Worm (Caenorhabditis elegans) whole organism, late embryonic: ENCODE data around the gene W06E11.1.

Source experiments
- C08G9.2 ChIP-seq: sonication (generic microtip); optimal IDR thresholded peaks from 2 replicates; lab custom pipeline; 2016; ENCODE audit warnings: mild to moderate bottlenecking, missing genetic modification characterization, moderate library complexity, missing compliant biosample characterization
- C38D4.7 ChIP-seq: fragments of 200-800 bp; sonication (Bioruptor generic); optimal IDR thresholded peaks from 2 replicates; lab custom pipeline; 2018; ENCODE audit warnings: mild to moderate bottlenecking, missing genetic modification characterization, moderate library complexity, missing compliant biosample characterization
- K09A11.1 ChIP-seq: sonication (generic microtip); optimal IDR thresholded peaks from 2 replicates; lab custom pipeline; 2017; ENCODE audit warnings: antibody characterized with exemption, mild to moderate bottlenecking, missing genetic modification characterization, missing compliant biosample characterization; ENCODE audit not compliant: insufficient read depth
- T23F11.4 ChIP-seq: fragments of 200-800 bp; sonication (Bioruptor generic); optimal IDR thresholded peaks from 2 replicates; lab custom pipeline; 2018; ENCODE audit warnings: mild to moderate bottlenecking, missing genetic modification characterization, missing compliant biosample characterization
- Y22D7AL.16 ChIP-seq: sonication (generic microtip); optimal IDR thresholded peaks from 2 replicates; lab custom pipeline; 2016; ENCODE audit warnings: missing genetic modification characterization, missing compliant biosample characterization
- ahr-1 ChIP-seq: sonication (generic microtip); optimal IDR thresholded peaks from 2 replicates; lab custom pipeline; 2016; ENCODE audit warnings: missing genetic modification characterization, missing compliant biosample characterization
- ama-1 ChIP-seq: fragments of 150-350 bp; optimal IDR thresholded peaks from 2 replicates; lab custom pipeline; 2014
- ceh-14 ChIP-seq: sonication (generic microtip); optimal IDR thresholded peaks from 2 replicates; lab custom pipeline; 2016; ENCODE audit warnings: missing genotype, missing genetic modification characterization, missing compliant biosample characterization
- ceh-2 ChIP-seq: sonication (generic microtip); optimal IDR thresholded peaks from 2 replicates; lab custom pipeline; 2016; ENCODE audit warnings: missing genotype, missing genetic modification characterization, missing compliant biosample characterization
- ceh-22 ChIP-seq: sonication (generic microtip); optimal IDR thresholded peaks from 2 replicates; lab custom pipeline; 2017; ENCODE audit warnings: missing biosample characterization, missing genetic modification characterization
- ceh-31 ChIP-seq: sonication (generic microtip); optimal IDR thresholded peaks from 2 replicates; lab custom pipeline; 2016; ENCODE audit warnings: missing genetic modification characterization, missing compliant biosample characterization
- ceh-34 ChIP-seq: sonication (generic microtip); optimal IDR thresholded peaks from 2 replicates; lab custom pipeline; 2016; ENCODE audit warnings: mild to moderate bottlenecking, missing genetic modification characterization, missing compliant biosample characterization
- ceh-9 ChIP-seq: sonication (generic microtip); optimal IDR thresholded peaks from 2 replicates; lab custom pipeline; 2016; ENCODE audit warnings: mild to moderate bottlenecking, missing genetic modification characterization, inconsistent platforms, missing compliant biosample characterization
- che-1 ChIP-seq: sonication (generic microtip); optimal IDR thresholded peaks from 2 replicates; lab custom pipeline; 2016; ENCODE audit warnings: mild to moderate bottlenecking, missing genetic modification characterization, missing compliant biosample characterization
- dmd-4 ChIP-seq: sonication (generic microtip); optimal IDR thresholded peaks from 2 replicates; lab custom pipeline; 2016; ENCODE audit warnings: borderline replicate concordance, missing genetic modification characterization, missing compliant biosample characterization
- dve-1 ChIP-seq: sonication (generic microtip); optimal IDR thresholded peaks from 2 replicates; lab custom pipeline; 2017; ENCODE audit warnings: antibody characterized with exemption, mild to moderate bottlenecking, missing genetic modification characterization, missing compliant biosample characterization
- elt-2 ChIP-seq: sonication (generic microtip); optimal IDR thresholded peaks from 2 replicates; lab custom pipeline; 2016; ENCODE audit warnings: missing genetic modification reagents, missing genetic modification characterization, missing compliant biosample characterization
- ets-4 ChIP-seq: sonication (generic microtip); optimal IDR thresholded peaks from 2 replicates; lab custom pipeline; 2016; ENCODE audit warnings: missing genetic modification characterization, missing compliant biosample characterization
- eyg-1 ChIP-seq: sonication (generic microtip); optimal IDR thresholded peaks from 2 replicates; lab custom pipeline; 2016; ENCODE audit warnings: missing genotype, missing genetic modification characterization, missing compliant biosample characterization
- fkh-6 ChIP-seq: sonication (generic microtip); optimal IDR thresholded peaks from 2 replicates; lab custom pipeline; 2016; ENCODE audit warnings: missing genetic modification characterization, missing compliant biosample characterization
- hlh-13 ChIP-seq: fragments of 200-800 bp; sonication (Bioruptor generic); optimal IDR thresholded peaks from 2 replicates; lab custom pipeline; 2018; ENCODE audit warnings: mild to moderate bottlenecking, missing genetic modification characterization, missing compliant biosample characterization
- hlh-15 ChIP-seq: sonication (generic microtip); optimal IDR thresholded peaks from 2 replicates; lab custom pipeline; 2016; ENCODE audit warnings: missing genetic modification characterization, missing compliant biosample characterization
- hlh-30 ChIP-seq: sonication (generic microtip); optimal IDR thresholded peaks from 2 replicates; lab custom pipeline; 2017; ENCODE audit warnings: antibody characterized with exemption, missing genetic modification characterization, missing compliant biosample characterization; ENCODE audit not compliant: insufficient read depth
- hlh-6 ChIP-seq: sonication (generic microtip); optimal IDR thresholded peaks from 2 replicates; lab custom pipeline; 2016; ENCODE audit warnings: missing genotype, missing genetic modification characterization, missing compliant biosample characterization
- hlh-8 ChIP-seq: sonication (generic microtip); optimal IDR thresholded peaks from 2 replicates; lab custom pipeline; 2016; ENCODE audit warnings: missing genotype, missing genetic modification characterization, missing compliant biosample characterization
- madf-2 ChIP-seq: sonication (generic microtip); optimal IDR thresholded peaks from 2 replicates; lab custom pipeline; 2017; ENCODE audit warnings: missing genetic modification characterization, missing compliant biosample characterization
- mec-3 ChIP-seq: sonication (generic microtip); optimal IDR thresholded peaks from 2 replicates; lab custom pipeline; 2016; ENCODE audit warnings: borderline replicate concordance, missing genetic modification characterization, missing compliant biosample characterization
- nfya-1 ChIP-seq: sonication (generic microtip); optimal IDR thresholded peaks from 2 replicates; lab custom pipeline; 2017; ENCODE audit warnings: missing genetic modification characterization, mild to moderate bottlenecking, missing compliant biosample characterization, antibody characterized with exemption, moderate library complexity
- npax-4 ChIP-seq: sonication (generic microtip); optimal IDR thresholded peaks from 2 replicates; lab custom pipeline; 2016; ENCODE audit warnings: missing genetic modification characterization, missing compliant biosample characterization
- pat-9 ChIP-seq: fragments of 200-800 bp; sonication (Bioruptor generic); optimal IDR thresholded peaks from 2 replicates; lab custom pipeline; 2018; ENCODE audit warnings: mild to moderate bottlenecking, missing genetic modification characterization, moderate library complexity, missing compliant biosample characterization
- pax-1 ChIP-seq: fragments of 150-350 bp; optimal IDR thresholded peaks from 2 replicates; lab custom pipeline; 2014; ENCODE audit warnings: missing biosample characterization, missing genetic modification characterization
- pqm-1 ChIP-seq: sonication (generic microtip); optimal IDR thresholded peaks from 2 replicates; lab custom pipeline; 2016; ENCODE audit warnings: missing genetic modification characterization, missing compliant biosample characterization
- ref-2 ChIP-seq: sonication (generic microtip); optimal IDR thresholded peaks from 2 replicates; lab custom pipeline; 2016; ENCODE audit warnings: missing genetic modification characterization, missing compliant biosample characterization
- sox-2 ChIP-seq: fragments of 200-800 bp; sonication (Bioruptor generic); IDR thresholded peaks from 2 replicates; pipeline ENCODE4 v1.3.6; 2022; ENCODE audit warnings: missing genetic modification reagents, missing genetic modification characterization, missing compliant biosample characterization
- syd-9 ChIP-seq: sonication (generic microtip); optimal IDR thresholded peaks from 2 replicates; lab custom pipeline; 2016; ENCODE audit warnings: mild to moderate bottlenecking, missing genetic modification characterization, moderate library complexity, missing compliant biosample characterization
- tbx-2 ChIP-seq: sonication (generic microtip); optimal IDR thresholded peaks from 2 replicates; lab custom pipeline; 2016; ENCODE audit warnings: missing genetic modification characterization, missing compliant biosample characterization
- tbx-7 ChIP-seq: sonication (generic microtip); optimal IDR thresholded peaks from 2 replicates; lab custom pipeline; 2016; ENCODE audit warnings: missing genotype, missing genetic modification characterization, missing compliant biosample characterization
- ttx-3 ChIP-seq: sonication (generic microtip); optimal IDR thresholded peaks from 2 replicates; lab custom pipeline; 2016; ENCODE audit warnings: missing genetic modification reagents, missing genetic modification characterization, missing compliant biosample characterization
- unc-3 ChIP-seq, 2 experiments: fragments of 200-800 bp in 1 of 2; sonication (Bioruptor generic) in 1 of 2; sonication (generic microtip) in 1 of 2; conservative IDR thresholded peaks in 1 of 2; optimal IDR thresholded peaks in 1 of 2; 2 replicates each; pipeline versions ENCODE4 v1.3.6 to Lab custom; 2016 to 2022; ENCODE audit warnings: missing compliant biosample characterization in 2 of 2, missing genetic modification characterization in 2 of 2, missing genetic modification reagents in 1 of 2
- zip-5 ChIP-seq: sonication (generic microtip); optimal IDR thresholded peaks from 2 replicates; lab custom pipeline; 2016; ENCODE audit warnings: missing genetic modification characterization, missing compliant biosample characterization
- ztf-16 ChIP-seq: sonication (generic microtip); optimal IDR thresholded peaks from 2 replicates; lab custom pipeline; 2017; ENCODE audit warnings: missing genetic modification characterization, missing compliant biosample characterization

W06E11.1 gene

DNA sequence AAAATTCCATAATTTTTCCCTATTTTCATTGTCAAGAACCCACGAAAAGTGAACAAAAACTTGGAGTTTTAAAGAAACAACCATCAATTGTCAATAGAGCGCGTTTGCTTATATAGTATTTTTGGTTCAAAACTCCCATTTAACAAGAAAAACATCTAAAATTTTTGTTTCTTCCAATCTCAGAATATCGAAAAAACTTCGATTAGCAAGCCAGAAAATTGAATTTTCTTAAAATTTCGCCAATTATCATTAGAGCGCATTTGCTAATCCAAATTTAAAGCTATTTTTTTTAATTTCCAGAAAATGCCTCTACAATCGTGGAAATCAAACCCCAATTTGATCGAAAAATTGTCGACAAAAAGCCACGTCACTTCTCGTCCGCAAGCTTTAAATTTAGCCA lies 4.6 kb downstream of the W06E11.1 start, which contains the start of gene orai-1:
orai-1 (plus strand) TSS at position 301 of the 400 bp plus-strand sequence.
- TF ChIP-seq T23F11.4 (GFP tag; lab: Kevin White, UChicago) (no peak), mec-3 (tag; lab: Kevin White, UChicago) (no peak), che-1 (tag; lab: Kevin White, UChicago) (no peak), C38D4.7 (GFP tag; lab: Kevin White, UChicago) (no peak), tbx-2 (tag; lab: Kevin White, UChicago) (no peak), elt-2 (tag; lab: Kevin White, UChicago) (no peak)

- TF ChIP-seq nfya-1 (tag; lab: Kevin White, UChicago) (no peak), T23F11.4 (GFP tag; lab: Kevin White, UChicago) (no peak), ceh-14 (tag; lab: Kevin White, UChicago) (no peak), hlh-6 (tag; lab: Kevin White, UChicago) (no peak), ceh-22 (tag; lab: Kevin White, UChicago) (no peak), pqm-1 (tag; lab: Kevin White, UChicago) (no peak), eyg-1 (tag; lab: Kevin White, UChicago) (peak; percentile 5), tbx-2 (tag; lab: Kevin White, UChicago) (peak; percentile 22), madf-2 (tag; lab: Kevin White, UChicago) (no peak), fkh-6 (tag; lab: Kevin White, UChicago) (no peak), ceh-34 (tag; lab: Kevin White, UChicago) (peak; percentile 2), dve-1 (no peak), ama-1 (lab: Kevin White, UChicago) (no peak), ref-2 (tag; lab: Kevin White, UChicago) (no peak), tbx-7 (tag; lab: Kevin White, UChicago) (no peak), hlh-15 (tag; lab: Kevin White, UChicago) (no peak), dmd-4 (tag; lab: Kevin White, UChicago) (no peak), Y22D7AL.16 (no peak), pax-1 (tag; lab: Kevin White, UChicago) (no peak), ttx-3 (tag; lab: Kevin White, UChicago) (no peak), sox-2 (GFP tag; lab: Robert Waterston, UW) (no peak), ahr-1 (tag; lab: Kevin White, UChicago) (no peak), ceh-31 (tag; lab: Kevin White, UChicago) (peak; percentile 5), pat-9 (tag; lab: Kevin White, UChicago) (no peak)
Observed at ce11 chrIII:647248-647647, 5.4 kb downstream of the W06E11.1 start.

DNA sequence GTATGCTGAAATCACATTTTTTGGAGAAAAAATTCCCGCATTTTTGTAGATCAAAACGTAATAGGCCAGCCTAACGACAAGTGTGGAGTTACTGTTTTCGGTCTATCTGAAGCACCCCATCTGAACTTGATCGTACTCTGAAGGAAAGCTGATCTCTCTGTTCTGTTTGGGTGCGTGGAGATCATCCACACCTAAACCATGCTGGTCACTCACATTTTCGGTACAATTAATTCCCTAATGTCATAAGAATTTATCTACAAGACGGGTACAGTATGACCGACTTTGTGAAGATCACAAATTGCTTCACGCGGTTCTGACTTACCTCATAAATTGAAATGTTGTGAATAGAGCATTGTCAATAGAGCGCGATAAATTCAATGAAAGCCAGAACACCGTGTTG lies 8.1 kb downstream of the W06E11.1 start:
- no peak for TF ChIP-seq syd-9 (tag; lab: Kevin White, UChicago)
- no peak for TF ChIP-seq hlh-30 (tag; lab: Kevin White, UChicago)
- TF ChIP-seq ref-2 (tag; lab: Kevin White, UChicago) = no peak
- no peak for TF ChIP-seq npax-4 (tag; lab: Kevin White, UChicago)
- TF ChIP-seq hlh-13 = no peak
- no peak for TF ChIP-seq hlh-6 (tag; lab: Kevin White, UChicago)
- no peak for TF ChIP-seq K09A11.1 (tag; lab: Kevin White, UChicago)
- no peak for TF ChIP-seq ets-4 (tag; lab: Kevin White, UChicago)
- no peak for TF ChIP-seq hlh-8 (tag; lab: Kevin White, UChicago)
- TF ChIP-seq hlh-15 (tag; lab: Kevin White, UChicago) = no peak
- TF ChIP-seq ztf-16 (tag; lab: Kevin White, UChicago) = no peak
- TF ChIP-seq ceh-2 (tag; lab: Kevin White, UChicago) = no peak
- TF ChIP-seq madf-2 (tag; lab: Kevin White, UChicago) = no peak
- no peak for TF ChIP-seq pat-9 (tag; lab: Kevin White, UChicago)
- no peak for TF ChIP-seq zip-5
- no peak for TF ChIP-seq ceh-9 (tag; lab: Kevin White, UChicago)
- no peak for TF ChIP-seq unc-3 (GFP tag; conservative IDR thresholded peaks at IDR 0.05; lab: Robert Waterston, UW)
- TF ChIP-seq unc-3 (tag; optimal IDR thresholded peaks at IDR 0.05; lab: Kevin White, UChicago) = no peak
- no peak for TF ChIP-seq C08G9.2 (tag; lab: Kevin White, UChicago)
